Worm (Caenorhabditis elegans) whole organism, mixed stage, embryonic: ENCODE measurements around the gene col-69.
A peak's percentile ranks its signal among the peaks of the same experiment; 100 is the strongest.

Experiments used
- bed-3 ChIP-seq: fragments of 200-800 bp; sonication (Bioruptor generic); optimal IDR thresholded peaks from 3 replicates; lab custom pipeline; 2018; ENCODE audit warnings: mild to moderate bottlenecking, missing genetic modification characterization, moderate library complexity, missing compliant biosample characterization
- blmp-1 ChIP-seq: fragments of 150-350 bp; optimal IDR thresholded peaks from 2 replicates; lab custom pipeline; 2014; ENCODE audit warnings: missing biosample characterization, missing genetic modification characterization
- ceh-43 ChIP-seq: fragments of 200-800 bp; sonication (Bioruptor generic); optimal IDR thresholded peaks from 2 replicates; lab custom pipeline; 2018; ENCODE audit warnings: mild to moderate bottlenecking, missing genetic modification characterization, moderate library complexity, missing compliant biosample characterization
- cnd-1 ChIP-seq: fragments of 200-800 bp; sonication (Bioruptor generic); optimal IDR thresholded peaks from 2 replicates; lab custom pipeline; 2018; ENCODE audit warnings: mild to moderate bottlenecking, missing genetic modification characterization, missing compliant biosample characterization
- drap-1 ChIP-seq: fragments of 200-800 bp; sonication (Bioruptor generic); optimal IDR thresholded peaks from 3 replicates; lab custom pipeline; 2018; ENCODE audit warnings: mild to moderate bottlenecking, missing genetic modification characterization, missing compliant biosample characterization
- elt-1 ChIP-seq: sonication (generic microtip); optimal IDR thresholded peaks from 2 replicates; lab custom pipeline; 2017; ENCODE audit warnings: missing genetic modification characterization, mild to moderate bottlenecking, missing compliant biosample characterization, antibody characterized with exemption, moderate library complexity, borderline replicate concordance; ENCODE audit not compliant: insufficient read depth
- elt-3 ChIP-seq: fragments of 150-350 bp; optimal IDR thresholded peaks from 2 replicates; lab custom pipeline; 2014; ENCODE audit warnings: missing biosample characterization, missing genetic modification characterization
- flh-1 ChIP-seq: fragments of 200-800 bp; sonication (Bioruptor generic); optimal IDR thresholded peaks from 2 replicates; lab custom pipeline; 2018; ENCODE audit warnings: mild to moderate bottlenecking, missing genetic modification characterization, moderate library complexity, missing compliant biosample characterization
- ham-2 ChIP-seq: fragments of 200-800 bp; sonication (Bioruptor generic); optimal IDR thresholded peaks from 2 replicates; lab custom pipeline; 2018; ENCODE audit warnings: mild to moderate bottlenecking, missing genetic modification characterization, missing compliant biosample characterization
- hlh-1 ChIP-seq: fragments of 150-350 bp; optimal IDR thresholded peaks from 2 replicates; lab custom pipeline; 2014; ENCODE audit warnings: missing biosample characterization, missing genetic modification reagents, missing genetic modification characterization
- lin-13 ChIP-seq: fragments of 150-350 bp; optimal IDR thresholded peaks from 2 replicates; lab custom pipeline; 2014; ENCODE audit warnings: missing biosample characterization, missing genetic modification characterization
- lin-32 ChIP-seq: fragments of 200-800 bp; sonication (Bioruptor generic); optimal IDR thresholded peaks from 2 replicates; lab custom pipeline; 2018; ENCODE audit warnings: mild to moderate bottlenecking, missing genetic modification characterization, missing compliant biosample characterization
- mab-5 ChIP-seq: fragments of 150-350 bp; optimal IDR thresholded peaks from 2 replicates; lab custom pipeline; 2014; ENCODE audit warnings: missing biosample characterization, missing genetic modification characterization
- mep-1 ChIP-seq: fragments of 150-350 bp; optimal IDR thresholded peaks from 2 replicates; lab custom pipeline; 2017; ENCODE audit warnings: missing biosample characterization, missing genetic modification reagents, missing genetic modification characterization, inconsistent platforms
- mls-2 ChIP-seq: sonication (generic microtip); optimal IDR thresholded peaks from 2 replicates; lab custom pipeline; 2016; ENCODE audit warnings: mild to moderate bottlenecking, missing genetic modification characterization, moderate library complexity, missing compliant biosample characterization
- nhr-12 ChIP-seq: fragments of 150-350 bp; optimal IDR thresholded peaks from 2 replicates; lab custom pipeline; 2014; ENCODE audit warnings: missing biosample characterization, missing genetic modification characterization
- nhr-2 ChIP-seq: fragments of 150-350 bp; optimal IDR thresholded peaks from 2 replicates; lab custom pipeline; 2014; ENCODE audit warnings: missing biosample characterization, missing genetic modification characterization
- nhr-237 ChIP-seq: fragments of 150-350 bp; optimal IDR thresholded peaks from 2 replicates; lab custom pipeline; 2014; ENCODE audit warnings: missing biosample characterization, missing genetic modification characterization
- nhr-28 ChIP-seq: fragments of 150-350 bp; optimal IDR thresholded peaks from 2 replicates; lab custom pipeline; 2014; ENCODE audit warnings: missing biosample characterization, missing genetic modification characterization
- nhr-76 ChIP-seq: sonication (generic microtip); optimal IDR thresholded peaks from 2 replicates; lab custom pipeline; 2017; ENCODE audit warnings: missing biosample characterization, missing genetic modification characterization
- pha-4 ChIP-seq: fragments of 150-350 bp; optimal IDR thresholded peaks from 2 replicates; lab custom pipeline; 2018; ENCODE audit warnings: missing biosample characterization, missing genetic modification reagents, missing genetic modification characterization
- sem-2 ChIP-seq: fragments of 200-800 bp; sonication (Bioruptor generic); optimal IDR thresholded peaks from 2 replicates; lab custom pipeline; 2018; ENCODE audit warnings: mild to moderate bottlenecking, missing genetic modification characterization, missing compliant biosample characterization
- sptf-1 ChIP-seq: sonication (generic microtip); optimal IDR thresholded peaks from 2 replicates; lab custom pipeline; 2017; ENCODE audit warnings: mild to moderate bottlenecking, missing genetic modification characterization, moderate library complexity, missing compliant biosample characterization
- tbx-8 ChIP-seq: fragments of 200-800 bp; sonication (Bioruptor generic); optimal IDR thresholded peaks from 2 replicates; lab custom pipeline; 2018; ENCODE audit warnings: mild to moderate bottlenecking, missing genetic modification characterization, moderate library complexity, missing compliant biosample characterization
- unc-120 ChIP-seq: sonication (generic microtip); optimal IDR thresholded peaks from 2 replicates; lab custom pipeline; 2017; ENCODE audit warnings: missing genetic modification characterization, missing compliant biosample characterization; ENCODE audit not compliant: poor library complexity, severe bottlenecking
- unc-39 ChIP-seq: fragments of 150-350 bp; optimal IDR thresholded peaks from 2 replicates; lab custom pipeline; 2014; ENCODE audit warnings: missing biosample characterization, missing genetic modification characterization
- unc-62 ChIP-seq: fragments of 150-350 bp; optimal IDR thresholded peaks from 2 replicates; lab custom pipeline; 2014; ENCODE audit warnings: missing biosample characterization, missing genetic modification reagents, missing genetic modification characterization
- ztf-11 ChIP-seq: fragments of 150-350 bp; optimal IDR thresholded peaks from 2 replicates; lab custom pipeline; 2014; ENCODE audit warnings: missing biosample characterization, missing genetic modification characterization

col-69 gene

DNA sequence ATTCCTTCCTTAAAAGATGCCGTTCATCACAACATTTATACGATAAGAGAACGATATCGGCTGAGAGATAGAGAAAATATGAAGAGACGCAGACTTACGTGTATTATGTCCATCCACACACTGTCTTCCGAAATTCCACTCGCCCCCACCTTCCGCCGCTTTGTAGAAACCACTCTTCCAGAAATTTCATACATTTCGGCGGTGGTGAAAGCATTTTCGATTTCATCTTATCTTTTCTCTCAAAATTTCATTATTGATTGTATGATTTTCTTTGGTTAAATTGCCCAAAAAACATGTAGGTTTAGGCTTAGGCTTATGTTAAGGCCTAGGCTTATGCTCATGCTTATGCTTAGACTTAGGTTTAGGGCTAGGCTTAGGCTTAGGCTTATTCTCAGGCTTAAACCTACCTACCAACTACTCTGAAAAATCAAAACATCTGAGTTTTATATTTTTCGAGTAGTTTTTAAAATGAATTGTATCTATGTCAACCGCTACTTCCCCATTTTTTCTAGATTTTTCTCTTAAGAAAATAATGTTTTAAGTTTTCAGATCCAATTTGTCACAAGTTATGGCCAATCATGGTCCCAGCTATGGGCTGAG, 31.8 kb upstream of the col-69 start, which contains the start of gene cpn-2:
cpn-2 (plus strand) TSS at position 550 of the 600 bp plus-strand sequence.
- TF ChIP-seq nhr-237 (tag; lab: Kevin White, UChicago) (no peak), ham-2 (peak; percentile 57), blmp-1 (peak; percentile 87), sptf-1 (tag; lab: Kevin White, UChicago) (no peak)

ce11 chrII:334828-335227, 29.3 kb upstream of the col-69 start:
- TF ChIP-seq ztf-11 (tag; lab: Kevin White, UChicago) = no peak
- TF ChIP-seq nhr-2 (tag; lab: Kevin White, UChicago) = no peak
- no peak for TF ChIP-seq cnd-1
- no peak for TF ChIP-seq nhr-28 (tag; lab: Kevin White, UChicago)
- no peak for TF ChIP-seq unc-39 (tag; lab: Kevin White, UChicago)
- TF ChIP-seq nhr-12 (tag; lab: Kevin White, UChicago) = no peak
- TF ChIP-seq lin-13 (tag; lab: Kevin White, UChicago) = no peak
- no peak for TF ChIP-seq nhr-76
- TF ChIP-seq unc-62 (GFP tag; lab: Kevin White, UChicago) = no peak
- no peak for TF ChIP-seq pha-4 (tag; lab: Kevin White, UChicago)
- TF ChIP-seq bed-3 (GFP tag; lab: Kevin White, UChicago) = no peak
- TF ChIP-seq drap-1 (GFP tag; lab: Kevin White, UChicago) = no peak
- no peak for TF ChIP-seq tbx-8 (GFP tag; lab: Kevin White, UChicago)
- no peak for TF ChIP-seq ham-2
- TF ChIP-seq elt-1 (tag; lab: Kevin White, UChicago) = no peak
- no peak for TF ChIP-seq nhr-237 (tag; lab: Kevin White, UChicago)
- no peak for TF ChIP-seq sem-2
- no peak for TF ChIP-seq unc-120
- no peak for TF ChIP-seq elt-3 (tag; lab: Kevin White, UChicago)
- TF ChIP-seq lin-32 (GFP tag; lab: Kevin White, UChicago) = no peak
- TF ChIP-seq, all 35 proteins: peak for 0

ce11 chrII:333853-334449, 28.4 kb upstream of the col-69 start:
- TF ChIP-seq nhr-237 (tag; lab: Kevin White, UChicago) = no peak
- TF ChIP-seq blmp-1 = peak; percentile 90

- no peak for TF ChIP-seq nhr-2 (tag; lab: Kevin White, UChicago)
- TF ChIP-seq ztf-11 (tag; lab: Kevin White, UChicago) = no peak
- TF ChIP-seq flh-1 (GFP tag; lab: Kevin White, UChicago) = no peak
Observed at ce11 chrII:332419-332818, 26.9 kb upstream of the col-69 start, which contains the start of gene cbn-1. TSS of gene cbn-1 (minus strand) at chrII:332519.

DNA sequence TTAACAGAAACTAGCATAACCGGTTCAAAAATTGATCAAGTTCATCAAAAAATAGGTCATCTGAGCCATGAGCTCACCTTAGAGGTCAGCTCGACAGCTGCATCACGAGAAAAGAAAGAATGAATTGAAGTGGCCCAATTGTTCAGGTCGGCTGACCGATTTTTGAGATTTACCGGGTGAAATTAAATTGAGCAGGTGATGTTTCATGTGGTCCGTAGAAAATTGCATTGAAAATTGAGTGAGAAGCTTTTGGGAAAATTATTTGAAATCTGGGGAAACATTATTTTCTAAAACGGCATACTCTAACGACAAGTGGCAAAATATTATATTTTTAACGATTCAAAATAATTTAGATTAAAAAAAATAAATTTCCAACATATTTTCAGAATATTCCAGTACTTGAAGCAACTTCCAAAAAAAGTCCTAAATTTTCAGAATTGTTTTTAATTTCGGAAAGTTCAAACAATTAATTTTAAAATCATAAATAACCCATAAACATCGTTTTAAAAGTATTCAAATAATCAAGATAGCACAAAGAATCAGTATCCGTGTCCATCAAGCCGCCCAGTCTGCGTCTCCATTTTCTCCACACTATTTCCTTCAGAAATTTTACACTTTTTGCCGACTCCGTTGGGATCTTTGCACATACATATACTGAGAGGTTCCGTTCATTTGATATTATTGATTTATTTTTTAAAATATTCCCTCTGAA, 20.2 kb upstream of the col-69 start, which contains the start of gene sgcb-1:
sgcb-1 (plus strand) TSS at position 662 of the 712 bp plus-strand sequence.
- TF ChIP-seq unc-62 (GFP tag; lab: Kevin White, UChicago) = no peak
- TF ChIP-seq lin-32 (GFP tag; lab: Kevin White, UChicago) = no peak
- TF ChIP-seq mls-2 (tag; lab: Kevin White, UChicago) = no peak

DNA sequence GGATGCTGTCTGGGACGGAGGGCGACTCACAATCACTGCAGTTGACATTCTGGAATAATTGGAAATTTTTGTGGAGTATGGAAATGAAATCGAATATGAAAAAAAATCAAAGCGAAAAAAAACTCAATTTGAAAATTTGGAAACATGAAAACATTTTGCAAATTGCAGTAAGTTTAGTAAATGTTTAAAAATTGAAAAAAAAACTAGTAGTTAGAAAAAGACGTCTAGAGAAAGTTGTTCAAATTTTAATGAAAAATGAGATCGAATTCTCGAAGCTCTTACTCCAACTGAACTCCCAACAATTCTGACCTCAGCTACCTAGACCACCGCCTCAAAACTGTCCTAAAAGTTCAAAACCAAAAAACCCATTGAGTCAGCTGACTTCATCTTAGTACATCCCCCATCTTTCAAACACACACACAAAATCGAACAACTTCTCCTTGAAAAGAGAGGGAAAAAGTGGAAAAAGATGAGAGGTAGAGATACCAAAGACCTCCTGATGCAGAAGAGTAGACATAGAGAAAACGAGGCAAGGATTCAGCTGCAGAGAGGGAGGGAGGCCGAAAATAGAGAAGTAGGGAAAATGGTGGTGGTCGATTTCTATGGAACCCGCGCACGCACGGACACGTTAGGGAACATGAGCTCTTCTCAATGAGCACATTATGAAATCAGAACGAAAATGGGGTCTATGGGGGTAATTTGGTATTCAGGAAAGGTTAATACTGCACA, 17.7 kb upstream of the col-69 start, which contains the start of gene K01A2.10:
K01A2.10 (minus strand) TSS at position 51 of the 729 bp plus-strand sequence.
- TF ChIP-seq nhr-2 (tag; lab: Kevin White, UChicago) = no peak
- no peak for TF ChIP-seq mab-5
- no peak for TF ChIP-seq tbx-8 (GFP tag; lab: Kevin White, UChicago)
- no peak for TF ChIP-seq elt-1 (tag; lab: Kevin White, UChicago)
- TF ChIP-seq blmp-1 = no peak
- TF ChIP-seq elt-3 (tag; lab: Kevin White, UChicago) = no peak
- no peak for TF ChIP-seq mls-2 (tag; lab: Kevin White, UChicago)
- peak; percentile 26 for TF ChIP-seq hlh-1
- TF ChIP-seq sptf-1 (tag; lab: Kevin White, UChicago) = peak; percentile 15
- TF ChIP-seq mep-1 = peak; percentile 1
- no peak for TF ChIP-seq pha-4 (tag; lab: Kevin White, UChicago)
- TF ChIP-seq lin-13 (tag; lab: Kevin White, UChicago) = no peak
- no peak for TF ChIP-seq ceh-43
